Fruit fly (Drosophila melanogaster): ENCODE measurements around the gene Pburs.

dm6 chr2L:14373250-14373649 lies 43.9 kb downstream of the Pburs start:
- no peak for TF ChIP-seq CG14441 (GFP tag; IDR thresholded peaks at IDR 0.05)
- no peak for TF ChIP-seq CG15601 (tag; optimal IDR thresholded peaks at IDR 0.05)
- no peak for TF ChIP-seq BtbVII (GFP tag; optimal IDR thresholded peaks at IDR 0.05)
- TF ChIP-seq chinmo (GFP tag; IDR thresholded peaks at IDR 0.05; ENCODE audit: partially characterized antibody) = peak; percentile 64; the same call in 1 of the 4 replicates
- TF ChIP-seq Aef1 (GFP tag; IDR thresholded peaks at IDR 0.05) = no peak
- no peak for TF ChIP-seq Nf-YA (GFP tag; IDR thresholded peaks at IDR 0.05)
- no peak for TF ChIP-seq Poxn (GFP tag; IDR thresholded peaks at IDR 0.05)
- no peak for TF ChIP-seq CG9609 (GFP tag; optimal IDR thresholded peaks at IDR 0.05)
- TF ChIP-seq HmgZ (tag; optimal IDR thresholded peaks at IDR 0.05) = no peak
- no peak for TF ChIP-seq CG2889 (GFP tag; IDR thresholded peaks at IDR 0.05)
- TF ChIP-seq BEAF-32 (GFP tag; optimal IDR thresholded peaks at IDR 0.05) = no peak
- no peak for TF ChIP-seq lmd (GFP tag; IDR thresholded peaks at IDR 0.05)
